Fruit fly (Drosophila melanogaster): ENCODE measurements around the gene Hmgcr.
A peak's percentile ranks its signal among the peaks of the same experiment; 100 is the strongest.

The Hmgcr gene

DNA sequence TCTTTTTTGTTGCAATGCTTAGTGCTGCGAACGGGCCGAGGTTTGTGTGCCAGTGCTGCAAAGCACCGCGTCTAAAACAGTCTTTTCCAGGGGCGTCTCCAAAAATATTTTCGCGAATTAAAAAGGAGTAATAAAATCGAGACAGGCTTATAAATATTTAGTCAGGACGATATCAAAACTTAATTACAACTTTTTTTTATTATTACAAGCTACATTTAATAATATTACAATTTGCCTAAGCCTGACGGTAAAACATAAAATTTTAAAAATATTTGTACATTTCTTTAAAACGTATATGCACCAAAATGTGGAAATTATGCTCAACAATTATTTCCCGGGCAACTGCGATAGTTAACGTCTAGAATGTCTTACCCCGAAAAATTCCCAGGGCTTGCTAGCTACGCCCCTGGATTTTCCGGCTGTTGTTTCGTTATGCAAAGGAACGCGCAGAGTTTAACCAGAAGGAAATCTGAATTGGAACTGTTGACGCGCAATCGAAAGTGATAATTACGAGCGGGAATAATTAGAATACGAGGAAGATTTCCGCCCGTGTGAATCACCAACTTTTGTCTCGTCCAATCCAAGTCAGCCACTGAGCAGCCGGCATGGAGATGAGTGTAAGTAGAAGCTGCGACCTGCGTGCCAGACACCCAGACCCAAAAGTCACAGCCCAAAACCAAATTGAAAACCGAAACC, 24.9 kb downstream of the Hmgcr start, which contains the start of the genes PTPMT1 and Hrd3 (continued):
- TF ChIP-seq stwl (tag; optimal IDR thresholded peaks at IDR 0.05) (peak; percentile 72), CG6175 (GFP tag; IDR thresholded peaks at IDR 0.05) (peak; percentile 87), CG3838 (GFP tag; optimal IDR thresholded peaks at IDR 0.05) (peak; percentile 97), fd64A (GFP tag; optimal IDR thresholded peaks at IDR 0.05) (peak; percentile 84), Xrp1 (GFP tag; IDR thresholded peaks at IDR 0.05) (peak; percentile 97), CG9876 (GFP tag; optimal IDR thresholded peaks at IDR 0.05) (peak; percentile 94), CG10267 (tag; optimal IDR thresholded peaks at IDR 0.05) (peak; percentile 98), Optix (GFP tag; IDR thresholded peaks at IDR 0.05) (peak; percentile 91), sd (tag; optimal IDR thresholded peaks at IDR 0.05) (peak; percentile 96), Lpt (GFP tag; optimal IDR thresholded peaks at IDR 0.05) (no peak), wdn (GFP tag; IDR thresholded peaks at IDR 0.05) (peak; percentile 89), CG15073 (GFP tag; optimal IDR thresholded peaks at IDR 0.05) (peak; percentile 89), mld (GFP tag; IDR thresholded peaks at IDR 0.05; ENCODE audit: partially characterized antibody) (no peak), CG34224 (GFP tag; IDR thresholded peaks at IDR 0.05; ENCODE audit: partially characterized antibody) (no peak), sens-2 (GFP tag; IDR thresholded peaks at IDR 0.05) (peak; percentile 90), CG2889 (GFP tag; IDR thresholded peaks at IDR 0.05) (peak; percentile 91), ap (GFP tag; IDR thresholded peaks at IDR 0.05) (peak; percentile 92), CG9797 (GFP tag; optimal IDR thresholded peaks at IDR 0.05) (peak; percentile 55), CG6854 (GFP tag; optimal IDR thresholded peaks at IDR 0.05) (peak; percentile 97), bab2 (GFP tag; optimal IDR thresholded peaks at IDR 0.05) (peak; percentile 98), CG17912 (GFP tag; optimal IDR thresholded peaks at IDR 0.05) (peak; percentile 86), CG12942 (GFP tag; optimal IDR thresholded peaks at IDR 0.05) (peak; percentile 98), gem (tag; optimal IDR thresholded peaks at IDR 0.05) (peak; percentile 99), shn (GFP tag; optimal IDR thresholded peaks at IDR 0.05) (peak; percentile 97), Dip3 (GFP tag; optimal IDR thresholded peaks at IDR 0.05) (peak; percentile 99), sr (GFP tag; IDR thresholded peaks at IDR 0.05) (no peak; the same call in 2 of the 3 replicates), CG11504 (tag; optimal IDR thresholded peaks at IDR 0.05) (peak; percentile 98), CG1233 (GFP tag; optimal IDR thresholded peaks at IDR 0.05) (peak; percentile 99), fd96Cb (tag; optimal IDR thresholded peaks at IDR 0.05) (peak; percentile 99), CG8281 (tag; optimal IDR thresholded peaks at IDR 0.05) (peak; percentile 93), CG8089 (GFP tag; optimal IDR thresholded peaks at IDR 0.05) (peak; percentile 94), CG7271 (tag; optimal IDR thresholded peaks at IDR 0.05) (peak; percentile 91), cas (GFP tag; IDR thresholded peaks at IDR 0.05) (peak; percentile 85), CrebB (tag; optimal IDR thresholded peaks at IDR 0.05) (peak; percentile 92), Hr3 (GFP tag; optimal IDR thresholded peaks at IDR 0.05) (peak; percentile 99), ind (GFP tag; optimal IDR thresholded peaks at IDR 0.05) (peak; percentile 99), HLH54F (GFP tag; optimal IDR thresholded peaks at IDR 0.05) (peak; percentile 99), CG8290 (GFP tag; optimal IDR thresholded peaks at IDR 0.05) (peak; percentile 95), CG8290 (tag; optimal IDR thresholded peaks at IDR 0.05) (peak; percentile 85 to 96), Gug (GFP tag; IDR thresholded peaks at IDR 0.05) (peak; percentile 98), slbo (GFP tag; IDR thresholded peaks at IDR 0.05) (peak; percentile 98), tio (GFP tag; optimal IDR thresholded peaks at IDR 0.05) (peak; percentile 99), CG17802 (tag; optimal IDR thresholded peaks at IDR 0.05) (peak; percentile 83), fd102C (GFP tag; optimal IDR thresholded peaks at IDR 0.05) (peak; percentile 73), mam (GFP tag; optimal IDR thresholded peaks at IDR 0.05) (peak; percentile 98), sob (GFP tag; IDR thresholded peaks at IDR 0.05) (peak; percentile 96), Blimp-1 (GFP tag; optimal IDR thresholded peaks at IDR 0.05) (peak; percentile 95), Rfx (GFP tag; IDR thresholded peaks at IDR 0.05) (peak; percentile 97), CG7928 (GFP tag; optimal IDR thresholded peaks at IDR 0.05) (peak; percentile 82), kah (GFP tag; optimal IDR thresholded peaks at IDR 0.05) (peak; percentile 93), Oaz (GFP tag; IDR thresholded peaks at IDR 0.05) (peak; percentile 92)
